Fruit fly (Drosophila melanogaster) whole organism, embryonic: ENCODE results near the gene CG6067.

ENCODE experiments used
- Antp ChIP-seq: fragments of 200-800 bp; sonication (Bioruptor generic); optimal IDR thresholded peaks from 3 replicates; lab custom pipeline; 2016; ENCODE audit warnings: missing biosample characterization, missing genetic modification characterization
- Bdp1 ChIP-seq: fragments of 200-800 bp; sonication (Bioruptor generic); optimal IDR thresholded peaks from 3 replicates; lab custom pipeline; 2016; ENCODE audit warnings: missing biosample characterization, missing genetic modification characterization
- CG10267 ChIP-seq: fragments of 200-800 bp; sonication (Bioruptor generic); optimal IDR thresholded peaks from 2 replicates; lab custom pipeline; 2018; ENCODE audit warnings: missing biosample characterization, mild to moderate bottlenecking, missing genetic modification characterization, moderate library complexity
- CG10462 ChIP-seq: fragments of 200-800 bp; sonication (Bioruptor generic); optimal IDR thresholded peaks from 2 replicates; lab custom pipeline; 2016; ENCODE audit warnings: missing biosample characterization, missing genetic modification characterization
- CG10979 ChIP-seq: fragments of 200-800 bp; sonication (Bioruptor generic); optimal IDR thresholded peaks from 2 replicates; lab custom pipeline; 2018; ENCODE audit warnings: missing biosample characterization, mild to moderate bottlenecking, missing genetic modification characterization, moderate library complexity
- CG11085 ChIP-seq: fragments of 200-800 bp; sonication (Bioruptor generic); IDR thresholded peaks from 2 replicates; pipeline ENCODE4 v1.3.6; 2022; ENCODE audit warnings: missing biosample characterization, missing genetic modification characterization
- CG11560 ChIP-seq: fragments of 200-800 bp; sonication (Bioruptor generic); IDR thresholded peaks from 3 replicates; pipeline ENCODE4 v1.3.6; 2022; ENCODE audit warnings: missing biosample characterization, missing genetic modification characterization
- CG12071 ChIP-seq: fragments of 200-800 bp; sonication (Bioruptor generic); optimal IDR thresholded peaks from 3 replicates; lab custom pipeline; 2018; ENCODE audit warnings: missing biosample characterization, mild to moderate bottlenecking, missing genetic modification characterization
- CG12744 ChIP-seq: fragments of 200-800 bp; sonication (Bioruptor generic); optimal IDR thresholded peaks from 2 replicates; lab custom pipeline; 2016; ENCODE audit warnings: missing biosample characterization, missing genetic modification characterization
- CG14860 ChIP-seq: fragments of 200-800 bp; sonication (Bioruptor generic); IDR thresholded peaks from 3 replicates; pipeline ENCODE4 v1.3.6; 2022; ENCODE audit warnings: missing biosample characterization, missing genetic modification characterization; ENCODE audit not compliant: partially characterized antibody
- CG14965 ChIP-seq: fragments of 200-800 bp; sonication (Bioruptor generic); optimal IDR thresholded peaks from 2 replicates; lab custom pipeline; 2016; ENCODE audit warnings: missing biosample characterization, missing genetic modification characterization, borderline replicate concordance
- CG1603 ChIP-seq: fragments of 200-800 bp; sonication (Bioruptor generic); optimal IDR thresholded peaks from 2 replicates; lab custom pipeline; 2019; ENCODE audit warnings: missing biosample characterization, mild to moderate bottlenecking, missing genetic modification characterization, moderate library complexity
- CG17361 ChIP-seq: fragments of 200-800 bp; sonication (Bioruptor generic); IDR thresholded peaks from 3 replicates; pipeline ENCODE4 v1.3.6; 2022; ENCODE audit warnings: missing biosample characterization, missing genetic modification characterization
- CG18262 ChIP-seq: fragments of 200-800 bp; optimal IDR thresholded peaks from 3 replicates; lab custom pipeline; 2019; ENCODE audit warnings: missing biosample characterization, mild to moderate bottlenecking, missing genetic modification characterization, moderate library complexity
- CG18764 ChIP-seq: fragments of 200-800 bp; sonication (Bioruptor generic); optimal IDR thresholded peaks from 3 replicates; lab custom pipeline; 2016; ENCODE audit warnings: missing biosample characterization, missing genetic modification characterization
- CG30403 ChIP-seq: fragments of 200-800 bp; sonication (Bioruptor generic); optimal IDR thresholded peaks from 3 replicates; lab custom pipeline; 2016; ENCODE audit warnings: missing biosample characterization, missing genetic modification characterization
- CG3726 ChIP-seq: fragments of 200-800 bp; sonication (Bioruptor generic); IDR thresholded peaks from 3 replicates; pipeline ENCODE4, ENCODE4 v1.3.6; 2022; ENCODE audit warnings: missing biosample characterization, missing genetic modification characterization
- CG3838 ChIP-seq: fragments of 200-800 bp; sonication (Bioruptor generic); optimal IDR thresholded peaks from 3 replicates; lab custom pipeline; 2016; ENCODE audit warnings: missing biosample characterization, missing genetic modification characterization
- CG4328 ChIP-seq: fragments of 200-800 bp; sonication (Bioruptor generic); optimal IDR thresholded peaks from 3 replicates; lab custom pipeline; 2017; ENCODE audit warnings: missing biosample characterization, missing genetic modification reagents, missing genetic modification characterization
- CG7786 ChIP-seq: fragments of 200-800 bp; sonication (Bioruptor generic); optimal IDR thresholded peaks from 2 replicates; lab custom pipeline; 2016; ENCODE audit warnings: missing biosample characterization, missing genetic modification characterization
- CG8089 ChIP-seq: fragments of 200-800 bp; sonication (Bioruptor generic); optimal IDR thresholded peaks from 3 replicates; lab custom pipeline; 2016; ENCODE audit warnings: missing biosample characterization, missing genetic modification characterization
- CkIIα-i1 ChIP-seq: fragments of 200-800 bp; sonication (Bioruptor generic); IDR thresholded peaks from 2 replicates; pipeline ENCODE4 v1.3.6; 2022; ENCODE audit warnings: missing biosample characterization, missing genetic modification characterization
- Dfd ChIP-seq, 2 experiments: fragments of >200 bp; optimal IDR thresholded peaks; 2 replicates each; lab custom pipeline; 2017; ENCODE audit warnings: missing biosample characterization in 2 of 2, missing genetic modification characterization in 2 of 2
- H15 ChIP-seq: fragments of 200-800 bp; sonication (Bioruptor generic); IDR thresholded peaks from 3 replicates; pipeline ENCODE4 v1.3.6; 2022; ENCODE audit warnings: missing biosample characterization, missing genetic modification characterization
- HLH3B ChIP-seq: fragments of 200-800 bp; sonication (Bioruptor generic); IDR thresholded peaks from 2 replicates; pipeline ENCODE4 v1.3.6; 2022; ENCODE audit warnings: missing biosample characterization, missing genetic modification characterization
- Hand ChIP-seq: fragments of 200-800 bp; sonication (Bioruptor generic); optimal IDR thresholded peaks from 2 replicates; lab custom pipeline; 2017; ENCODE audit warnings: mild to moderate bottlenecking, missing biosample characterization, missing genetic modification reagents, missing genetic modification characterization
- Hmx ChIP-seq: fragments of 200-800 bp; sonication (Bioruptor generic); optimal IDR thresholded peaks from 2 replicates; lab custom pipeline; 2016; ENCODE audit warnings: missing biosample characterization, missing genetic modification characterization
- Lpt ChIP-seq: fragments of >200 bp; optimal IDR thresholded peaks from 2 replicates; lab custom pipeline; 2018; ENCODE audit warnings: missing biosample characterization, missing genetic modification characterization
- Poxn ChIP-seq: fragments of 200-800 bp; sonication (Bioruptor generic); IDR thresholded peaks from 2 replicates; pipeline ENCODE4 v1.3.6; 2022; ENCODE audit warnings: missing biosample characterization, missing genetic modification characterization
- Ravus ChIP-seq: fragments of 200-800 bp; sonication (Bioruptor generic); IDR thresholded peaks from 2 replicates; pipeline ENCODE4 v1.3.6; 2022; ENCODE audit warnings: missing biosample characterization, missing genetic modification characterization
- Rfx ChIP-seq: fragments of 200-800 bp; sonication (Bioruptor generic); IDR thresholded peaks from 2 replicates; pipeline ENCODE4 v1.3.6; 2022; ENCODE audit warnings: missing biosample characterization, missing genetic modification characterization
- ac ChIP-seq: fragments of 200-800 bp; sonication (Bioruptor generic); optimal IDR thresholded peaks from 3 replicates; lab custom pipeline; 2017; ENCODE audit warnings: missing biosample characterization, mild to moderate bottlenecking, missing genetic modification characterization
- ase ChIP-seq: fragments of 200-800 bp; sonication (Bioruptor generic); IDR thresholded peaks from 3 replicates; pipeline ENCODE4 v1.3.6; 2022; ENCODE audit warnings: missing biosample characterization, missing genetic modification characterization
- bab2 ChIP-seq: fragments of 200-800 bp; sonication (Bioruptor generic); optimal IDR thresholded peaks from 2 replicates; lab custom pipeline; 2016; ENCODE audit warnings: missing biosample characterization, missing genetic modification characterization
- bbx ChIP-seq: fragments of 200-800 bp; sonication (Bioruptor generic); IDR thresholded peaks from 2 replicates; pipeline ENCODE4 v1.3.6; 2022; ENCODE audit warnings: missing biosample characterization, missing genetic modification characterization; ENCODE audit not compliant: partially characterized antibody
- btn ChIP-seq: fragments of 200-800 bp; sonication (Bioruptor generic); optimal IDR thresholded peaks from 2 replicates; lab custom pipeline; 2016; ENCODE audit warnings: missing biosample characterization, missing genetic modification characterization
- chinmo ChIP-seq: fragments of 200-800 bp; sonication (Bioruptor generic); IDR thresholded peaks from 4 replicates; pipeline ENCODE4 v1.3.6; 2022; ENCODE audit warnings: missing biosample characterization, missing genetic modification characterization; ENCODE audit not compliant: partially characterized antibody
- disco-r ChIP-seq: fragments of 200-800 bp; sonication (Bioruptor generic); optimal IDR thresholded peaks from 2 replicates; lab custom pipeline; 2016; ENCODE audit warnings: missing biosample characterization, missing genetic modification characterization
- eyg ChIP-seq: fragments of 200-800 bp; sonication (Bioruptor generic); optimal IDR thresholded peaks from 3 replicates; lab custom pipeline; 2016; ENCODE audit warnings: missing biosample characterization, missing genetic modification characterization
- fd96Cb ChIP-seq: fragments of 200-800 bp; sonication (Bioruptor generic); optimal IDR thresholded peaks from 2 replicates; lab custom pipeline; 2018; ENCODE audit warnings: missing biosample characterization, mild to moderate bottlenecking, missing genetic modification characterization, moderate library complexity
- gem ChIP-seq: fragments of 200-800 bp; sonication (Bioruptor generic); optimal IDR thresholded peaks from 2 replicates; lab custom pipeline; 2019; ENCODE audit warnings: missing biosample characterization, mild to moderate bottlenecking, missing genetic modification characterization, moderate library complexity
- jigr1 ChIP-seq: fragments of 200-800 bp; sonication (Bioruptor generic); IDR thresholded peaks from 3 replicates; pipeline ENCODE4 v1.3.6; 2022; ENCODE audit warnings: missing biosample characterization, missing genetic modification characterization
- knrl ChIP-seq: fragments of 200-800 bp; sonication (Bioruptor generic); IDR thresholded peaks from 3 replicates; pipeline ENCODE4 v1.3.6; 2022; ENCODE audit warnings: missing biosample characterization, missing genetic modification characterization; ENCODE audit not compliant: partially characterized antibody
- luna ChIP-seq: fragments of 200-800 bp; sonication (Bioruptor generic); optimal IDR thresholded peaks from 2 replicates; lab custom pipeline; 2016; ENCODE audit warnings: missing biosample characterization, missing genetic modification characterization
- pita ChIP-seq: fragments of 200-800 bp; sonication (Bioruptor generic); optimal IDR thresholded peaks from 2 replicates; lab custom pipeline; 2017; ENCODE audit warnings: missing biosample characterization, mild to moderate bottlenecking, missing genetic modification characterization
- prd ChIP-seq, 3 experiments: fragments of >200 bp in 2 of 3; fragments of 200-800 bp in 1 of 3; sonication (Bioruptor generic) in 1 of 3; optimal IDR thresholded peaks in 2 of 3; IDR thresholded peaks in 1 of 3; 2 replicates in 2 of 3; 3 replicates in 1 of 3; pipeline versions ENCODE4 v1.3.6 to Lab custom; 2017 to 2022; ENCODE audit warnings: missing biosample characterization in 1 of 3, missing genetic modification characterization in 1 of 3
- repo ChIP-seq: fragments of 200-800 bp; sonication (Bioruptor generic); optimal IDR thresholded peaks from 2 replicates; lab custom pipeline; 2016; ENCODE audit warnings: missing biosample characterization, missing genetic modification characterization
- ro ChIP-seq: fragments of 200-800 bp; sonication (Bioruptor generic); IDR thresholded peaks from 2 replicates; pipeline ENCODE4 v1.3.6; 2022; ENCODE audit warnings: missing biosample characterization, missing genetic modification characterization
- wdn ChIP-seq: fragments of 200-800 bp; sonication (Bioruptor generic); IDR thresholded peaks from 2 replicates; pipeline ENCODE4 v1.3.6; 2022; ENCODE audit warnings: missing biosample characterization, missing genetic modification characterization
- z ChIP-seq: fragments of 200-800 bp; sonication (Bioruptor generic); IDR thresholded peaks from 3 replicates; pipeline ENCODE4 v1.3.6; 2022; ENCODE audit warnings: missing biosample characterization, missing genetic modification characterization

CG6067 gene

DNA sequence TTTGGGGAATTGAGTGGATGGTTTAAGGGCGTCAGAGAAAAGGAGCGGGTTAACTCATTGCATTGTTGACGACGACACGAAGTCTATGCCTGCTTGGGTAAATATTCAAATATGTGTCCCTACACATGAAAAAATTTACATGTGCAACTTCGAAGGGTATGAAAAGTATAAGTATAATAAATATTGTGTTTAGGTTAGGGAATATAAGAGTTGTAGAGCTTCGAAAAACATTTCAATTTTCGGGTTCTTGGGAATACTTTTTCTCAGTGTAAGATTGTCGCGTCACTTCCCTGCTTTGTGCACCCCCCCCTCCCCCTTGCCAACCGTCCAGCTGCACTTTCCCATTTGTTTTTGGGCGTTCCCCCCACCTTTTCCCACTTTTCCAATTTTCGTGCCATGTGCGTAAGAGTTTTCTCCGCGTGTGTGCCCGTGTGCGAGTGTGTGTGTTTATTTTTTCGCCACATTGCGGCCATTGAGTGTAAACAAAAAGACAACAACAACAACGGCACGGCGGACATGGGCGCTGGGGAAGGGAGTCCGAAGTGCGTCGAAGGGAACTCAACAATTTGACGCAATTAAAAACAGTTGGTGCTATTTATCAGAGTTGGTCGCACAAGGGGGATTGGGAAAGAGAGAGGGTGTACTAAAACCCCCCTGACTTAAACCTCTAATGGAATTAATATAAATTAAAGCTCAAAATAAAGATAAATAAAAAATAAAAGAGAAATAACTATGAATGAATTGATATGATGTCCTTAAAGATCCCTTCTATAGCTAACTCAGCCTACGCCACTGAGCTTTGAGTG lies 14.6 kb downstream of the CG6067 start (continued):
- TF ChIP-seq CG18262 (tag; lab: Kevin White, UChicago) (peak; percentile 72), CG10979 (peak; percentile 36), CG12744 (GFP tag; lab: Kevin White, UChicago) (no peak), gem (tag; lab: Kevin White, UChicago) (peak; percentile 65), CG12071 (GFP tag; lab: Kevin White, UChicago) (no peak), luna (no peak), CG17361 (GFP tag; lab: Robert Waterston, UW) (peak; percentile 79), CG30403 (peak; percentile 49), eyg (no peak), Bdp1 (no peak), Dfd (GFP tag; optimal IDR thresholded peaks at IDR 0.05; lab: Kevin White, UChicago) (no peak), pita (GFP tag; lab: Kevin White, UChicago) (no peak), CG7786 (no peak), CG3726 (GFP tag; lab: Robert Waterston, UW) (0 out of 3 replicates have a peak, but pooled peaks have one; percentile 26), Ravus (no peak), Antp (GFP tag; lab: Kevin White, UChicago) (no peak), CG11085 (GFP tag; lab: Robert Waterston, UW) (peak; percentile 29; the same call in 1 of the 2 replicates), CG14965 (no peak), Poxn (no peak), ac (GFP tag; lab: Kevin White, UChicago) (no peak), CG14860 (GFP tag; lab: Robert Waterston, UW) (no peak), CG4328 (peak; percentile 37), chinmo (GFP tag; lab: Robert Waterston, UW) (no peak), z (peak; percentile 86), ro (GFP tag; lab: Robert Waterston, UW) (no peak), Hand (GFP tag; lab: Kevin White, UChicago) (peak; percentile 57), CG1603 (tag; lab: Kevin White, UChicago) (peak; percentile 46), HLH3B (peak; percentile 38), CG18764 (GFP tag; lab: Kevin White, UChicago) (no peak), btn (no peak), bab2 (GFP tag; lab: Kevin White, UChicago) (peak; percentile 4), knrl (GFP tag; lab: Robert Waterston, UW) (no peak), ase (GFP tag; lab: Robert Waterston, UW) (no peak), CG8089 (GFP tag; lab: Kevin White, UChicago) (no peak), Lpt (no peak), H15 (no peak), Rfx (peak; percentile 44), fd96Cb (tag; lab: Kevin White, UChicago) (peak; percentile 23), CG11560 (tag; lab: Robert Waterston, UW) (no peak), CG10462 (GFP tag; lab: Kevin White, UChicago) (no peak), CkIIα-i1 (GFP tag; lab: Robert Waterston, UW) (no peak), bbx (GFP tag; lab: Robert Waterston, UW) (0 out of 2 replicates have a peak, but pooled peaks have one; percentile 6), repo (GFP tag; lab: Kevin White, UChicago) (no peak), CG3838 (GFP tag; lab: Kevin White, UChicago) (no peak), prd (optimal IDR thresholded peaks at IDR 0.05; lab: Kevin White, UChicago) (no peak), prd (GFP tag; IDR thresholded peaks at IDR 0.05; lab: Robert Waterston, UW) (peak; percentile 58), wdn (GFP tag; lab: Robert Waterston, UW) (no peak), disco-r (GFP tag; lab: Kevin White, UChicago) (no peak), Hmx (no peak), CG10267 (tag; lab: Kevin White, UChicago) (peak; percentile 14), jigr1 (GFP tag; lab: Robert Waterston, UW) (no peak)
